Worm (Caenorhabditis elegans) whole organism, late embryonic: ENCODE measurements around the gene F22B5.4.

Experiments
- F13H6.1 ChIP-seq: sonication (generic microtip); optimal IDR thresholded peaks from 2 replicates; lab custom pipeline; 2016; ENCODE audit warnings: missing genetic modification characterization, missing compliant biosample characterization
- ahr-1 ChIP-seq: sonication (generic microtip); optimal IDR thresholded peaks from 2 replicates; lab custom pipeline; 2016; ENCODE audit warnings: missing genetic modification characterization, missing compliant biosample characterization
- ama-1 ChIP-seq: fragments of 150-350 bp; optimal IDR thresholded peaks from 2 replicates; lab custom pipeline; 2014
- dmd-4 ChIP-seq: sonication (generic microtip); optimal IDR thresholded peaks from 2 replicates; lab custom pipeline; 2016; ENCODE audit warnings: borderline replicate concordance, missing genetic modification characterization, missing compliant biosample characterization
- ets-4 ChIP-seq: sonication (generic microtip); optimal IDR thresholded peaks from 2 replicates; lab custom pipeline; 2016; ENCODE audit warnings: missing genetic modification characterization, missing compliant biosample characterization
- hlh-30 ChIP-seq: sonication (generic microtip); optimal IDR thresholded peaks from 2 replicates; lab custom pipeline; 2017; ENCODE audit warnings: antibody characterized with exemption, missing genetic modification characterization, missing compliant biosample characterization; ENCODE audit not compliant: insufficient read depth
- nhr-232 ChIP-seq: sonication (generic microtip); optimal IDR thresholded peaks from 2 replicates; lab custom pipeline; 2016; ENCODE audit warnings: missing genetic modification characterization, missing compliant biosample characterization
- pag-3 ChIP-seq: sonication (generic microtip); optimal IDR thresholded peaks from 2 replicates; lab custom pipeline; 2016; ENCODE audit warnings: missing compliant biosample characterization, missing genetic modification characterization, borderline replicate concordance

ce11 chrII:8399997-8400396, 49.5 kb upstream of the F22B5.4 start:
- TF ChIP-seq dmd-4 (tag; lab: Kevin White, UChicago) (no peak), ets-4 (no peak), pag-3 (no peak), ama-1 (lab: Kevin White, UChicago) (no peak), F13H6.1 (tag; lab: Kevin White, UChicago) (no peak), hlh-30 (tag; lab: Kevin White, UChicago) (no peak), nhr-232 (tag; lab: Kevin White, UChicago) (no peak), ahr-1 (no peak)
